Worm (Caenorhabditis elegans) whole organism, late embryonic: ENCODE results near the gene cest-26.

ENCODE experiments used
- C38D4.7 ChIP-seq: fragments of 200-800 bp; sonication (Bioruptor generic); optimal IDR thresholded peaks from 2 replicates; lab custom pipeline; 2018; ENCODE audit warnings: mild to moderate bottlenecking, missing genetic modification characterization, moderate library complexity, missing compliant biosample characterization
- F13H6.1 ChIP-seq: sonication (generic microtip); optimal IDR thresholded peaks from 2 replicates; lab custom pipeline; 2016; ENCODE audit warnings: missing genetic modification characterization, missing compliant biosample characterization
- K02D7.2 ChIP-seq: sonication (generic microtip); optimal IDR thresholded peaks from 2 replicates; lab custom pipeline; 2017; ENCODE audit warnings: mild to moderate bottlenecking, missing genetic modification characterization, missing compliant biosample characterization
- K09A11.1 ChIP-seq: sonication (generic microtip); optimal IDR thresholded peaks from 2 replicates; lab custom pipeline; 2017; ENCODE audit warnings: antibody characterized with exemption, mild to moderate bottlenecking, missing genetic modification characterization, missing compliant biosample characterization; ENCODE audit not compliant: insufficient read depth
- ceh-14 ChIP-seq: sonication (generic microtip); optimal IDR thresholded peaks from 2 replicates; lab custom pipeline; 2016; ENCODE audit warnings: missing genotype, missing genetic modification characterization, missing compliant biosample characterization
- ceh-18 ChIP-seq: sonication (generic microtip); optimal IDR thresholded peaks from 2 replicates; lab custom pipeline; 2016; ENCODE audit warnings: missing genetic modification characterization, missing compliant biosample characterization
- ceh-19 ChIP-seq: fragments of 200-800 bp; sonication (Bioruptor generic); optimal IDR thresholded peaks from 2 replicates; lab custom pipeline; 2018; ENCODE audit warnings: mild to moderate bottlenecking, missing genetic modification characterization, missing compliant biosample characterization
- ceh-2 ChIP-seq: sonication (generic microtip); optimal IDR thresholded peaks from 2 replicates; lab custom pipeline; 2016; ENCODE audit warnings: missing genotype, missing genetic modification characterization, missing compliant biosample characterization
- ceh-22 ChIP-seq: sonication (generic microtip); optimal IDR thresholded peaks from 2 replicates; lab custom pipeline; 2017; ENCODE audit warnings: missing biosample characterization, missing genetic modification characterization
- ceh-24 ChIP-seq: sonication (generic microtip); optimal IDR thresholded peaks from 2 replicates; lab custom pipeline; 2016; ENCODE audit warnings: mild to moderate bottlenecking, missing genetic modification characterization, missing compliant biosample characterization
- ceh-31 ChIP-seq: sonication (generic microtip); optimal IDR thresholded peaks from 2 replicates; lab custom pipeline; 2016; ENCODE audit warnings: missing genetic modification characterization, missing compliant biosample characterization
- ceh-48 ChIP-seq: sonication (generic microtip); optimal IDR thresholded peaks from 2 replicates; lab custom pipeline; 2016; ENCODE audit warnings: missing genetic modification characterization, inconsistent platforms, missing compliant biosample characterization
- dmd-4 ChIP-seq: sonication (generic microtip); optimal IDR thresholded peaks from 2 replicates; lab custom pipeline; 2016; ENCODE audit warnings: borderline replicate concordance, missing genetic modification characterization, missing compliant biosample characterization
- dve-1 ChIP-seq: sonication (generic microtip); optimal IDR thresholded peaks from 2 replicates; lab custom pipeline; 2017; ENCODE audit warnings: antibody characterized with exemption, mild to moderate bottlenecking, missing genetic modification characterization, missing compliant biosample characterization
- ets-4 ChIP-seq: sonication (generic microtip); optimal IDR thresholded peaks from 2 replicates; lab custom pipeline; 2016; ENCODE audit warnings: missing genetic modification characterization, missing compliant biosample characterization
- fax-1 ChIP-seq: sonication (generic microtip); optimal IDR thresholded peaks from 2 replicates; lab custom pipeline; 2016; ENCODE audit warnings: missing genotype, missing genetic modification characterization, missing compliant biosample characterization
- fkh-6 ChIP-seq: sonication (generic microtip); optimal IDR thresholded peaks from 2 replicates; lab custom pipeline; 2016; ENCODE audit warnings: missing genetic modification characterization, missing compliant biosample characterization
- hlh-13 ChIP-seq: fragments of 200-800 bp; sonication (Bioruptor generic); optimal IDR thresholded peaks from 2 replicates; lab custom pipeline; 2018; ENCODE audit warnings: mild to moderate bottlenecking, missing genetic modification characterization, missing compliant biosample characterization
- hlh-6 ChIP-seq: sonication (generic microtip); optimal IDR thresholded peaks from 2 replicates; lab custom pipeline; 2016; ENCODE audit warnings: missing genotype, missing genetic modification characterization, missing compliant biosample characterization
- hlh-8 ChIP-seq: sonication (generic microtip); optimal IDR thresholded peaks from 2 replicates; lab custom pipeline; 2016; ENCODE audit warnings: missing genotype, missing genetic modification characterization, missing compliant biosample characterization
- lim-6 ChIP-seq: sonication (generic microtip); optimal IDR thresholded peaks from 2 replicates; lab custom pipeline; 2016; ENCODE audit warnings: missing genetic modification characterization, missing compliant biosample characterization
- madf-2 ChIP-seq: sonication (generic microtip); optimal IDR thresholded peaks from 2 replicates; lab custom pipeline; 2017; ENCODE audit warnings: missing genetic modification characterization, missing compliant biosample characterization
- mec-3 ChIP-seq: sonication (generic microtip); optimal IDR thresholded peaks from 2 replicates; lab custom pipeline; 2016; ENCODE audit warnings: borderline replicate concordance, missing genetic modification characterization, missing compliant biosample characterization
- nhr-232 ChIP-seq: sonication (generic microtip); optimal IDR thresholded peaks from 2 replicates; lab custom pipeline; 2016; ENCODE audit warnings: missing genetic modification characterization, missing compliant biosample characterization
- odd-2 ChIP-seq: sonication (generic microtip); optimal IDR thresholded peaks from 2 replicates; lab custom pipeline; 2017; ENCODE audit warnings: antibody characterized with exemption, mild to moderate bottlenecking, missing genetic modification characterization, missing compliant biosample characterization
- pag-3 ChIP-seq: sonication (generic microtip); optimal IDR thresholded peaks from 2 replicates; lab custom pipeline; 2016; ENCODE audit warnings: missing compliant biosample characterization, missing genetic modification characterization, borderline replicate concordance
- pat-9 ChIP-seq: fragments of 200-800 bp; sonication (Bioruptor generic); optimal IDR thresholded peaks from 2 replicates; lab custom pipeline; 2018; ENCODE audit warnings: mild to moderate bottlenecking, missing genetic modification characterization, moderate library complexity, missing compliant biosample characterization
- pha-4 ChIP-seq: fragments of 150-350 bp; optimal IDR thresholded peaks from 2 replicates; lab custom pipeline; 2018; ENCODE audit warnings: missing biosample characterization, missing genetic modification reagents, missing genetic modification characterization
- pros-1 ChIP-seq: fragments of 150-350 bp; optimal IDR thresholded peaks from 2 replicates; lab custom pipeline; 2014; ENCODE audit warnings: missing biosample characterization, missing genetic modification reagents, missing genetic modification characterization
- rnt-1 ChIP-seq: sonication (generic microtip); optimal IDR thresholded peaks from 2 replicates; lab custom pipeline; 2016; ENCODE audit warnings: missing genetic modification characterization, missing compliant biosample characterization
- tbx-2 ChIP-seq: sonication (generic microtip); optimal IDR thresholded peaks from 2 replicates; lab custom pipeline; 2016; ENCODE audit warnings: missing genetic modification characterization, missing compliant biosample characterization
- tbx-7 ChIP-seq: sonication (generic microtip); optimal IDR thresholded peaks from 2 replicates; lab custom pipeline; 2016; ENCODE audit warnings: missing genotype, missing genetic modification characterization, missing compliant biosample characterization
- unc-55 ChIP-seq: sonication (generic microtip); optimal IDR thresholded peaks from 2 replicates; lab custom pipeline; 2017; ENCODE audit warnings: missing biosample characterization, missing genetic modification reagents, missing genetic modification characterization
- unc-86 ChIP-seq: sonication (generic microtip); optimal IDR thresholded peaks from 2 replicates; lab custom pipeline; 2016; ENCODE audit warnings: missing genetic modification characterization, missing compliant biosample characterization
- zip-5 ChIP-seq: sonication (generic microtip); optimal IDR thresholded peaks from 2 replicates; lab custom pipeline; 2016; ENCODE audit warnings: missing genetic modification characterization, missing compliant biosample characterization

Gene cest-26

ce11 chrX:4409591-4410279, 27.7 kb downstream of the cest-26 start:
- TF ChIP-seq K02D7.2 (tag; lab: Kevin White, UChicago) (no peak), tbx-2 (tag; lab: Kevin White, UChicago) (no peak), pat-9 (tag; lab: Kevin White, UChicago) (no peak), madf-2 (no peak)

ce11 chrX:4408466-4408865, 29.0 kb downstream of the cest-26 start:
- TF ChIP-seq ceh-19 (GFP tag; lab: Kevin White, UChicago) = no peak
- TF ChIP-seq pat-9 (tag; lab: Kevin White, UChicago) = no peak
- no peak for TF ChIP-seq dve-1 (tag; lab: Kevin White, UChicago)
- no peak for TF ChIP-seq fax-1 (tag; lab: Kevin White, UChicago)
- TF ChIP-seq madf-2 = no peak
- no peak for TF ChIP-seq dmd-4 (tag; lab: Kevin White, UChicago)
- TF ChIP-seq pros-1 = no peak

- TF ChIP-seq rnt-1 (no peak), lim-6 (tag; lab: Kevin White, UChicago) (no peak), pag-3 (no peak), C38D4.7 (GFP tag; lab: Kevin White, UChicago) (no peak), hlh-8 (tag; lab: Kevin White, UChicago) (no peak), ceh-48 (tag; lab: Kevin White, UChicago) (no peak), unc-55 (no peak), hlh-6 (tag; lab: Kevin White, UChicago) (no peak), K09A11.1 (tag; lab: Kevin White, UChicago) (no peak), ceh-31 (tag; lab: Kevin White, UChicago) (no peak), ceh-2 (tag; lab: Kevin White, UChicago) (no peak)
- TF ChIP-seq, all 69 proteins: peak for 0
Observed at ce11 chrX:4404717-4405116, 32.7 kb downstream of the cest-26 start.

- no peak for TF ChIP-seq ceh-18 (tag; lab: Kevin White, UChicago)
- no peak for TF ChIP-seq fkh-6 (tag; lab: Kevin White, UChicago)
- TF ChIP-seq rnt-1 = no peak
- no peak for TF ChIP-seq ceh-22 (tag; lab: Kevin White, UChicago)
- no peak for TF ChIP-seq K02D7.2 (tag; lab: Kevin White, UChicago)
- TF ChIP-seq ceh-14 (tag; lab: Kevin White, UChicago) = no peak
- no peak for TF ChIP-seq ceh-48 (tag; lab: Kevin White, UChicago)
- no peak for TF ChIP-seq zip-5 (tag; lab: Kevin White, UChicago)
- TF ChIP-seq pha-4 (tag; lab: Kevin White, UChicago) = no peak
- no peak for TF ChIP-seq nhr-232 (tag; lab: Kevin White, UChicago)
- TF ChIP-seq tbx-7 (tag; lab: Kevin White, UChicago) = no peak
- no peak for TF ChIP-seq ceh-24 (tag; lab: Kevin White, UChicago)
- no peak for TF ChIP-seq dve-1 (tag; lab: Kevin White, UChicago)
- no peak for TF ChIP-seq mec-3 (tag; lab: Kevin White, UChicago)
- TF ChIP-seq pag-3 = no peak
- TF ChIP-seq unc-86 (tag; lab: Kevin White, UChicago) = no peak
- TF ChIP-seq lim-6 (tag; lab: Kevin White, UChicago) = no peak
- TF ChIP-seq, all 69 proteins: peak for 0
Observed at ce11 chrX:4402854-4403253, 34.6 kb downstream of the cest-26 start, which contains the start of gene D1079.1. Gene D1079.1, plus strand, starts transcription at chrX:4403154.

- no peak for TF ChIP-seq ceh-14 (tag; lab: Kevin White, UChicago)
- no peak for TF ChIP-seq ets-4 (tag; lab: Kevin White, UChicago)
- TF ChIP-seq hlh-8 (tag; lab: Kevin White, UChicago) = no peak
- no peak for TF ChIP-seq odd-2 (tag; lab: Kevin White, UChicago)
- no peak for TF ChIP-seq hlh-13 (GFP tag; lab: Kevin White, UChicago)
- TF ChIP-seq F13H6.1 (tag; lab: Kevin White, UChicago) = no peak
Observed at ce11 chrX:4400296-4400695, 37.2 kb downstream of the cest-26 start.
